Worm (Caenorhabditis elegans): Measurements from ENCODE around the gene C28C12.1.

C28C12.1 gene

ce11 chrIV:8512679-8513078 is 11.2 kb downstream of the C28C12.1 start, which contains the start of gene C09G4.4:
TSS of gene C09G4.4 (plus strand) at chrIV:8512979.
- TF ChIP-seq W03F9.2 (tag; optimal IDR thresholded peaks at IDR 0.05), result no peak
- no peak for TF ChIP-seq him-1 (tag; optimal IDR thresholded peaks at IDR 0.05)
- no peak for TF ChIP-seq dao-5 (tag; optimal IDR thresholded peaks at IDR 0.05)

ce11 chrIV:8513619-8514018 is 12.1 kb downstream of the C28C12.1 start, which contains the start of gene cks-1:
TSS of gene cks-1 (plus strand) at chrIV:8513919.
- TF ChIP-seq dao-5 (tag; optimal IDR thresholded peaks at IDR 0.05) (no peak), him-1 (tag; optimal IDR thresholded peaks at IDR 0.05) (no peak), W03F9.2 (tag; optimal IDR thresholded peaks at IDR 0.05) (no peak)

ce11 chrIV:8514546-8514945 is 13.1 kb downstream of the C28C12.1 start:
- TF ChIP-seq dao-5 (tag; optimal IDR thresholded peaks at IDR 0.05) (no peak), him-1 (tag; optimal IDR thresholded peaks at IDR 0.05) (no peak), W03F9.2 (tag; optimal IDR thresholded peaks at IDR 0.05) (no peak)

- TF ChIP-seq W03F9.2 (tag; optimal IDR thresholded peaks at IDR 0.05) (no peak), him-1 (tag; optimal IDR thresholded peaks at IDR 0.05) (no peak), dao-5 (tag; optimal IDR thresholded peaks at IDR 0.05) (no peak)
These were observed 18.5 kb downstream of the C28C12.1 start for ce11 chrIV:8519949-8520348.

- TF ChIP-seq him-1 (tag; optimal IDR thresholded peaks at IDR 0.05), result no peak
- TF ChIP-seq dao-5 (tag; optimal IDR thresholded peaks at IDR 0.05), result no peak
- no peak for TF ChIP-seq W03F9.2 (tag; optimal IDR thresholded peaks at IDR 0.05)
These were observed 19.1 kb downstream of the C28C12.1 start, which contains the start of gene pkg-2 for ce11 chrIV:8520594-8520993. TSS of gene pkg-2 (plus strand) at chrIV:8520894.

ce11 chrIV:8523981-8524380 is 22.5 kb downstream of the C28C12.1 start:
- TF ChIP-seq dao-5 (tag; optimal IDR thresholded peaks at IDR 0.05) (no peak), him-1 (tag; optimal IDR thresholded peaks at IDR 0.05) (no peak), W03F9.2 (tag; optimal IDR thresholded peaks at IDR 0.05) (no peak)

ce11 chrIV:8526050-8526449 is 24.6 kb downstream of the C28C12.1 start:
- TF ChIP-seq W03F9.2 (tag; optimal IDR thresholded peaks at IDR 0.05) (no peak), dao-5 (tag; optimal IDR thresholded peaks at IDR 0.05) (no peak), him-1 (tag; optimal IDR thresholded peaks at IDR 0.05) (no peak)

ce11 chrIV:8526579-8526978 is 25.1 kb downstream of the C28C12.1 start:
- TF ChIP-seq W03F9.2 (tag; optimal IDR thresholded peaks at IDR 0.05) (no peak), dao-5 (tag; optimal IDR thresholded peaks at IDR 0.05) (no peak), him-1 (tag; optimal IDR thresholded peaks at IDR 0.05) (no peak)

- TF ChIP-seq W03F9.2 (tag; optimal IDR thresholded peaks at IDR 0.05) (peak; percentile 58), dao-5 (tag; optimal IDR thresholded peaks at IDR 0.05) (no peak), him-1 (tag; optimal IDR thresholded peaks at IDR 0.05) (no peak)
These were observed 26.1 kb downstream of the C28C12.1 start for ce11 chrIV:8527598-8528012.

- TF ChIP-seq him-1 (tag; optimal IDR thresholded peaks at IDR 0.05) (no peak), W03F9.2 (tag; optimal IDR thresholded peaks at IDR 0.05) (no peak), dao-5 (tag; optimal IDR thresholded peaks at IDR 0.05) (no peak)
These were observed 26.9 kb downstream of the C28C12.1 start for ce11 chrIV:8528345-8528744.

- TF ChIP-seq him-1 (tag; optimal IDR thresholded peaks at IDR 0.05) (no peak), W03F9.2 (tag; optimal IDR thresholded peaks at IDR 0.05) (no peak), dao-5 (tag; optimal IDR thresholded peaks at IDR 0.05) (no peak)
These were observed 27.6 kb downstream of the C28C12.1 start for ce11 chrIV:8529039-8529438.

ce11 chrIV:8530042-8531027 is 28.9 kb downstream of the C28C12.1 start:
- peak; percentile 46 for TF ChIP-seq W03F9.2 (tag; optimal IDR thresholded peaks at IDR 0.05)
- TF ChIP-seq dao-5 (tag; optimal IDR thresholded peaks at IDR 0.05), result no peak
- TF ChIP-seq him-1 (tag; optimal IDR thresholded peaks at IDR 0.05), result no peak

- no peak for TF ChIP-seq W03F9.2 (tag; optimal IDR thresholded peaks at IDR 0.05)
- no peak for TF ChIP-seq dao-5 (tag; optimal IDR thresholded peaks at IDR 0.05)
- TF ChIP-seq him-1 (tag; optimal IDR thresholded peaks at IDR 0.05), result no peak
These were observed 30.5 kb downstream of the C28C12.1 start for ce11 chrIV:8532024-8532423.

ce11 chrIV:8532796-8533195 is 31.3 kb downstream of the C28C12.1 start:
- TF ChIP-seq him-1 (tag; optimal IDR thresholded peaks at IDR 0.05) (no peak), W03F9.2 (tag; optimal IDR thresholded peaks at IDR 0.05) (no peak), dao-5 (tag; optimal IDR thresholded peaks at IDR 0.05) (no peak)
